Fruit fly (Drosophila melanogaster): ENCODE results near the gene bgm.

The bgm gene

dm6 chr2L:14013478-14013877 is 674 bp downstream of the bgm start (continued):
- TF ChIP-seq CG11247 (GFP tag; IDR thresholded peaks at IDR 0.05), result 0 out of 2 replicates have a peak, but pooled peaks have one; percentile 11
- no peak for TF ChIP-seq Chrac-16 (GFP tag; optimal IDR thresholded peaks at IDR 0.05)
- no peak for TF ChIP-seq jing (GFP tag; optimal IDR thresholded peaks at IDR 0.05)
- TF ChIP-seq p53 (GFP tag; optimal IDR thresholded peaks at IDR 0.05), result no peak
- peak; percentile 62 for TF ChIP-seq Med (GFP tag)
- no peak for TF ChIP-seq psq (GFP tag; optimal IDR thresholded peaks at IDR 0.05)
- TF ChIP-seq bcd (GFP tag; optimal IDR thresholded peaks at IDR 0.05), result no peak
- TF ChIP-seq Doc2 (GFP tag; IDR thresholded peaks at IDR 0.05), result no peak
- no peak for TF ChIP-seq CG10959 (GFP tag; IDR thresholded peaks at IDR 0.05)
- no peak for TF ChIP-seq Aef1 (GFP tag; IDR thresholded peaks at IDR 0.05)
- peak; percentile 57; the same call in 1 of the 3 replicates for TF ChIP-seq zfh1 (GFP tag; IDR thresholded peaks at IDR 0.05)
- TF ChIP-seq CG9876 (GFP tag; optimal IDR thresholded peaks at IDR 0.05), result peak; percentile 15
- peak; percentile 54 for TF ChIP-seq CG13894 (tag; optimal IDR thresholded peaks at IDR 0.05)
- no peak for TF ChIP-seq C15 (GFP tag; IDR thresholded peaks at IDR 0.05)
- no peak for TF ChIP-seq pfk (GFP tag; optimal IDR thresholded peaks at IDR 0.05)
- no peak for TF ChIP-seq nmo (GFP tag; optimal IDR thresholded peaks at IDR 0.05)
- TF ChIP-seq B-H2 (GFP tag; optimal IDR thresholded peaks at IDR 0.05), result peak; percentile 17
- TF ChIP-seq CG33213 (GFP tag; optimal IDR thresholded peaks at IDR 0.05), result no peak
- TF ChIP-seq Poxn (GFP tag; IDR thresholded peaks at IDR 0.05), result no peak
- TF ChIP-seq Hey (tag; optimal IDR thresholded peaks at IDR 0.05), result peak; percentile 63
- TF ChIP-seq pb (GFP tag; optimal IDR thresholded peaks at IDR 0.05), result no peak
- TF ChIP-seq sug (tag; optimal IDR thresholded peaks at IDR 0.05), result peak; percentile 91
- no peak for TF ChIP-seq E2f2 (GFP tag; IDR thresholded peaks at IDR 0.05)
- no peak for TF ChIP-seq CG12744 (GFP tag; optimal IDR thresholded peaks at IDR 0.05)
- no peak for TF ChIP-seq Ravus (GFP tag; IDR thresholded peaks at IDR 0.05)
- no peak for TF ChIP-seq CG10147 (GFP tag; optimal IDR thresholded peaks at IDR 0.05)
- TF ChIP-seq D19B (GFP tag; optimal IDR thresholded peaks at IDR 0.05), result peak; percentile 18
- no peak for TF ChIP-seq onecut (GFP tag; IDR thresholded peaks at IDR 0.05)
- TF ChIP-seq HmgD (GFP tag; optimal IDR thresholded peaks at IDR 0.05), result no peak
- TF ChIP-seq pho (GFP tag; optimal IDR thresholded peaks at IDR 0.05), result no peak
- peak; percentile 23 for TF ChIP-seq CG5180 (GFP tag; optimal IDR thresholded peaks at IDR 0.05)
- peak; percentile 95 for TF ChIP-seq CG34376 (GFP tag; optimal IDR thresholded peaks at IDR 0.05)
- TF ChIP-seq CG7556 (GFP tag; optimal IDR thresholded peaks at IDR 0.05), result no peak
- no peak for TF ChIP-seq tin (GFP tag; optimal IDR thresholded peaks at IDR 0.05)
- no peak for TF ChIP-seq CG13123 (GFP tag; optimal IDR thresholded peaks at IDR 0.05)
- TF ChIP-seq chinmo (GFP tag; IDR thresholded peaks at IDR 0.05; ENCODE audit: partially characterized antibody), result 0 out of 4 replicates have a peak, but pooled peaks have one; percentile 66
- no peak for TF ChIP-seq CG9215 (GFP tag; IDR thresholded peaks at IDR 0.05)
- no peak for TF ChIP-seq CG8290 (GFP tag; optimal IDR thresholded peaks at IDR 0.05)
- TF ChIP-seq CG8290 (tag; optimal IDR thresholded peaks at IDR 0.05), result peak in 1 of 2 experiments; percentile 60
- TF ChIP-seq peb (GFP tag; IDR thresholded peaks at IDR 0.05), result no peak
- no peak for TF ChIP-seq corto (GFP tag; optimal IDR thresholded peaks at IDR 0.05)
- TF ChIP-seq sna (GFP tag; IDR thresholded peaks at IDR 0.05; ENCODE audit: partially characterized antibody), result no peak
- no peak for TF ChIP-seq ab (GFP tag; optimal IDR thresholded peaks at IDR 0.05)
- TF ChIP-seq slp2 (GFP tag; optimal IDR thresholded peaks at IDR 0.05), result no peak
- no peak for TF ChIP-seq CG8359 (GFP tag; optimal IDR thresholded peaks at IDR 0.05; ENCODE audit: borderline replicate concordance)
- no peak for TF ChIP-seq CG10366 (GFP tag; IDR thresholded peaks at IDR 0.05)
- TF ChIP-seq Lpt (GFP tag; optimal IDR thresholded peaks at IDR 0.05), result no peak
- TF ChIP-seq toy (GFP tag; IDR thresholded peaks at IDR 0.05), result no peak
- TF ChIP-seq CG30020 (tag; optimal IDR thresholded peaks at IDR 0.05), result no peak
- TF ChIP-seq tll (GFP tag; optimal IDR thresholded peaks at IDR 0.05), result no peak
- no peak for TF ChIP-seq wor (GFP tag; IDR thresholded peaks at IDR 0.05)
- no peak for TF ChIP-seq CG4404 (GFP tag; IDR thresholded peaks at IDR 0.05)
- no peak for TF ChIP-seq CG11696 (GFP tag; IDR thresholded peaks at IDR 0.05)

Data from whole organism, embryonic.